Worm (Caenorhabditis elegans) whole organism, L4/young adult: ENCODE data around the gene msp-79.

Experiments used
- W03F9.2 ChIP-seq: fragments of 150-350 bp; optimal IDR thresholded peaks from 2 replicates; lab custom pipeline; 2014; ENCODE audit warnings: missing biosample characterization, missing genetic modification characterization
- dao-5 ChIP-seq: sonication (generic microtip); optimal IDR thresholded peaks from 2 replicates; lab custom pipeline; 2016; ENCODE audit warnings: missing genotype, missing genetic modification characterization, moderate library complexity, missing compliant biosample characterization
- him-1 ChIP-seq: sonication (generic microtip); optimal IDR thresholded peaks from 2 replicates; lab custom pipeline; 2016; ENCODE audit warnings: missing genotype, missing genetic modification reagents, missing genetic modification characterization, missing compliant biosample characterization

ce11 chrIV:9734861-9735260 is 32.1 kb downstream of the msp-79 start:
- TF ChIP-seq dao-5 (tag; lab: Kevin White, UChicago), result no peak
- no peak for TF ChIP-seq him-1 (tag; lab: Kevin White, UChicago)
- TF ChIP-seq W03F9.2 (tag; lab: Kevin White, UChicago), result no peak
